Fruit fly (Drosophila melanogaster): ENCODE results near the gene CG10877.

- no peak for TF ChIP-seq rn (GFP tag; IDR thresholded peaks at IDR 0.05)
- TF ChIP-seq CG12605 (GFP tag; IDR thresholded peaks at IDR 0.05) = no peak
- TF ChIP-seq Snoo (tag; optimal IDR thresholded peaks at IDR 0.05) = peak; percentile 7
- TF ChIP-seq CG17806 (tag; optimal IDR thresholded peaks at IDR 0.05) = peak; percentile 1
- no peak for TF ChIP-seq CG15710 (tag; optimal IDR thresholded peaks at IDR 0.05)
- TF ChIP-seq CG32121 (GFP tag; IDR thresholded peaks at IDR 0.05) = peak; percentile 19; the same call in 1 of the 2 replicates
- TF ChIP-seq fd96Ca (GFP tag; IDR thresholded peaks at IDR 0.05) = peak; percentile 52; the same call in 2 of the 3 replicates
- TF ChIP-seq EcR (GFP tag; optimal IDR thresholded peaks at IDR 0.05) = no peak
- TF ChIP-seq CG8301 (tag; optimal IDR thresholded peaks at IDR 0.05) = peak; percentile 3
- TF ChIP-seq D1 (tag; optimal IDR thresholded peaks at IDR 0.05) = no peak
- peak; percentile 46 for TF ChIP-seq gl (tag; optimal IDR thresholded peaks at IDR 0.05)
These were observed 3.7 kb downstream of the CG10877 start, which contains the start of gene CG15922 for dm6 chr3R:20560019-20560667.
